Worm (Caenorhabditis elegans): Measurements from ENCODE around the gene oac-12.
A peak's percentile ranks its signal among the peaks of the same experiment; 100 is the strongest.
"Not testable (repeated sequence)": the region's sequence is repeated elsewhere in the genome, so short reads cannot be mapped to it uniquely, and the experiment has no call there.

Gene oac-12

DNA sequence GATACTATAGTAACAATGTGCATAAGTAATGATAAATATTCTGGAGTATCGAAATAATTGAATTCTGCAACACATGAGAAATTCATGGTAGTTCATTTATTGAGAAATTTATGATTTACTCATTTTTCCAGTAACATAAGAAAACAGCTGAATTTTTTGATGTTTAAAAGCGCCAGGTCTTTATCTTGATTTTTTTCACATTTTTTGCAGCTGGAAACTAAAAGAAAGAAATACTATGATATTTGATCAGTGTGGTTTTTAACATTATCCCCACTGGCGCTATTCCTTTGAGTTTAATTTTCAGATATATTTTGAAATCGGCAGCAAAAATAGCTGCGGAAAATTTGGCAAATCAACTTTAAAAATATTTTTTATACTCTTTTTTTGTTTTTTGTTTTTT lies 38.9 kb downstream of the oac-12 start, which contains the start of gene srh-194:
Gene srh-194 (minus strand): TSS at position 101 of the 400 bp plus-strand sequence.
- TF ChIP-seq daf-8, dmd-6, nhr-41 (GFP tag; IDR thresholded peaks at IDR 0.05): not testable (repeated sequence)

DNA sequence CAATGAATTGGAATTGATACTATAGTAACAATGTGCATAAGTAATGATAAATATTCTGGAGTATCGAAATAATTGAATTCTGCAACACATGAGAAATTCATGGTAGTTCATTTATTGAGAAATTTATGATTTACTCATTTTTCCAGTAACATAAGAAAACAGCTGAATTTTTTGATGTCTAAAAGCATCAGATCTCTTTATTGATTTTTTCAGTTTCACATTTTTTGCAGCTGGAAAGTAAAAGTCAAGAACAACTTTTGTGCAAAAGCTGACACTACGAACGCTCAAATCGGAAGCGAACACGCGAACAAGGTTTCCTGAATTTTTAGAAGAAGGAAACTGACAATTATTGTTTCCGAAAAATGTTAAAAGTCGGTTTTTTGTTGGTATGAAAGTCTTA lies 42.3 kb downstream of the oac-12 start, which contains the start of gene srh-193:
Gene srh-193 (minus strand): TSS at position 101 of the 400 bp plus-strand sequence.
- peak; percentile 0 for TF ChIP-seq aha-1 (tag)

DNA sequence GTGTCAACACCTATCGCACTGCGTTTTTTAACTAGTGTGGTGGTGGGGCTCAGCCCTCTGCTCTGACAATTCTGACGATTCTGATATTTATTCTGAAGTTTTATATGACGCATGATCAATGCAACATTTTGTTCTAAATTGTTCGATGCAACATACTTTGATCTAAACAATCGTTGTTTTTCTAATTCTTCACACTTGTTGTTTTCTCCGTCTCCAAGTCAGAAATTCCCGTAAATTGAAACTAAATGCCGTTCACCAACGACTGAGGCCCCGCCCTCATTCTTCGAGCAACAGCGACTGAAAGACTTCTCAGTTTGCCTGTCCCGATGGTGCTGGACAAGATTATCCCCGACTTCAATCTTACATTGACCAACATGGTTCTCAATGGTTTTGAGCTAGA lies 47.6 kb downstream of the oac-12 start, which contains the start of gene srt-19:
Gene srt-19 (plus strand): TSS at position 301 of the 400 bp plus-strand sequence.
- TF ChIP-seq F44E2.7 (GFP tag; IDR thresholded peaks at IDR 0.05); fos-1 (tag; optimal IDR thresholded peaks at IDR 0.05); sdz-12 (GFP tag; optimal IDR thresholded peaks at IDR 0.05): not testable (repeated sequence)

DNA sequence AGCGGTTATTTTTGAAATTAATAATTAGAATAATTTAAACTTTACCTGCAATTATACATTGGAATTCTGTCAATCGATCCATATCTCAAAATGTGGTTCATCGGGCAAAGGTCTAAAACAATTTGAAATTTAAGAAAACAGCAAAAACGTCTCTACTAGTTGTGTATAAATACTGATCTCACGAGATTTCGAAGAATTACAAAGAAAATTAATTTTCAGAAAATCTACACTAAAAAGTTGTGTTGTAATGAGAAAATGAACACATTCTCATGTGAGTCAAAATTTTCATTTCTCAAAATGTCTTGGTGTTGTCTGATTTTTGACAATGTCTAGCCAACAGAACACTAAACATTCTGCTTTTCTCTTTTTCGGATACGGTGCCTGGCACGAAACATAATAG lies 50.7 kb downstream of the oac-12 start, which contains the start of gene srt-37:
Gene srt-37 (minus strand): TSS at position 101 of the 400 bp plus-strand sequence.
- TF ChIP-seq F49E8.2 (tag; optimal IDR thresholded peaks at IDR 0.05; ENCODE audit: borderline replicate concordance); vab-7 (GFP tag; IDR thresholded peaks at IDR 0.05); ceh-20 (GFP tag; IDR thresholded peaks at IDR 0.05): not testable (repeated sequence)
